Fruit fly (Drosophila melanogaster) whole organism, adult: ENCODE results near the gene cue.
A peak's percentile ranks its signal among the peaks of the same experiment; 100 is the strongest.

Experiments
- CG11617 ChIP-seq: fragments of 200-800 bp; sonication (Bioruptor generic); optimal IDR thresholded peaks from 2 replicates; lab custom pipeline; 2017; ENCODE audit warnings: mild to moderate bottlenecking, missing biosample characterization, missing genetic modification reagents, missing genetic modification characterization
- CG12768 ChIP-seq: fragments of 200-800 bp; sonication (Bioruptor generic); optimal IDR thresholded peaks from 2 replicates; lab custom pipeline; 2017; ENCODE audit warnings: missing biosample characterization, missing genetic modification characterization, mild to moderate bottlenecking, moderate library complexity, missing genetic modification reagents
- CG14711 ChIP-seq: fragments of 200-800 bp; sonication (Bioruptor generic); optimal IDR thresholded peaks from 2 replicates; lab custom pipeline; 2018; ENCODE audit warnings: missing biosample characterization, mild to moderate bottlenecking, missing genetic modification characterization, moderate library complexity
- CG1620 ChIP-seq: fragments of 200-800 bp; sonication (Bioruptor generic); optimal IDR thresholded peaks from 2 replicates; lab custom pipeline; 2016; ENCODE audit warnings: missing biosample characterization, missing genetic modification characterization
- CG33017 ChIP-seq: fragments of 200-800 bp; sonication (Bioruptor generic); optimal IDR thresholded peaks from 2 replicates; lab custom pipeline; 2018; ENCODE audit warnings: missing biosample characterization, mild to moderate bottlenecking, missing genetic modification characterization, moderate library complexity
- CG5204 ChIP-seq: fragments of 200-800 bp; sonication (Bioruptor generic); optimal IDR thresholded peaks from 2 replicates; lab custom pipeline; 2016; ENCODE audit warnings: missing biosample characterization, missing genetic modification characterization
- CG7045 ChIP-seq: fragments of 200-800 bp; sonication (Bioruptor generic); optimal IDR thresholded peaks from 2 replicates; lab custom pipeline; 2017; ENCODE audit warnings: missing biosample characterization, mild to moderate bottlenecking, missing genetic modification characterization
- CG7101 ChIP-seq: fragments of 200-800 bp; sonication (Bioruptor generic); optimal IDR thresholded peaks from 2 replicates; lab custom pipeline; 2018; ENCODE audit warnings: missing biosample characterization, mild to moderate bottlenecking, missing genetic modification characterization, moderate library complexity
- Clk ChIP-seq: fragments of 200-800 bp; sonication (Bioruptor generic); optimal IDR thresholded peaks from 2 replicates; lab custom pipeline; 2017; ENCODE audit warnings: missing biosample characterization, missing genetic modification characterization
- Crg-1 ChIP-seq: fragments of 200-800 bp; sonication (Bioruptor generic); optimal IDR thresholded peaks from 2 replicates; lab custom pipeline; 2016; ENCODE audit warnings: missing biosample characterization, missing genetic modification characterization
- Hr96 ChIP-seq: fragments of 200-800 bp; sonication (Bioruptor generic); optimal IDR thresholded peaks from 2 replicates; lab custom pipeline; 2016; ENCODE audit warnings: missing biosample characterization, missing genetic modification characterization
- Mnt ChIP-seq: fragments of 200-800 bp; sonication (Bioruptor generic); optimal IDR thresholded peaks from 2 replicates; lab custom pipeline; 2016; ENCODE audit warnings: missing biosample characterization, mild to moderate bottlenecking, missing genetic modification characterization
- bab1 ChIP-seq: fragments of 200-800 bp; sonication (Bioruptor generic); optimal IDR thresholded peaks from 3 replicates; lab custom pipeline; 2019; ENCODE audit warnings: missing biosample characterization, mild to moderate bottlenecking, missing genetic modification characterization, moderate library complexity
- cic ChIP-seq: fragments of 200-800 bp; sonication (Bioruptor generic); optimal IDR thresholded peaks from 2 replicates; lab custom pipeline; 2017; ENCODE audit warnings: missing biosample characterization, mild to moderate bottlenecking, missing genetic modification characterization, moderate library complexity
- cnc ChIP-seq, 2 experiments: fragments of >200 bp; optimal IDR thresholded peaks; 2 replicates each; lab custom pipeline; 2017
- kay ChIP-seq: fragments of 200-800 bp; sonication (Bioruptor generic); peaks from one replicate; lab custom pipeline; 2016; ENCODE audit warnings: missing biosample characterization, missing genetic modification characterization, borderline replicate concordance
- ovo ChIP-seq: fragments of 200-800 bp; sonication (Bioruptor generic); optimal IDR thresholded peaks from 2 replicates; lab custom pipeline; 2016; ENCODE audit warnings: missing biosample characterization, missing genetic modification characterization
- pad ChIP-seq: fragments of 200-800 bp; sonication (Bioruptor generic); optimal IDR thresholded peaks from 3 replicates; lab custom pipeline; 2017; ENCODE audit warnings: missing biosample characterization, missing genetic modification characterization, mild to moderate bottlenecking, moderate library complexity, missing genetic modification reagents
- tj ChIP-seq: fragments of 200-800 bp; sonication (Bioruptor generic); optimal IDR thresholded peaks from 3 replicates; lab custom pipeline; 2017; ENCODE audit warnings: missing biosample characterization, mild to moderate bottlenecking, missing genetic modification characterization, moderate library complexity
- toe ChIP-seq: fragments of 200-800 bp; sonication (Bioruptor generic); optimal IDR thresholded peaks from 2 replicates; lab custom pipeline; 2016; ENCODE audit warnings: missing biosample characterization, missing genetic modification characterization

Gene cue

DNA sequence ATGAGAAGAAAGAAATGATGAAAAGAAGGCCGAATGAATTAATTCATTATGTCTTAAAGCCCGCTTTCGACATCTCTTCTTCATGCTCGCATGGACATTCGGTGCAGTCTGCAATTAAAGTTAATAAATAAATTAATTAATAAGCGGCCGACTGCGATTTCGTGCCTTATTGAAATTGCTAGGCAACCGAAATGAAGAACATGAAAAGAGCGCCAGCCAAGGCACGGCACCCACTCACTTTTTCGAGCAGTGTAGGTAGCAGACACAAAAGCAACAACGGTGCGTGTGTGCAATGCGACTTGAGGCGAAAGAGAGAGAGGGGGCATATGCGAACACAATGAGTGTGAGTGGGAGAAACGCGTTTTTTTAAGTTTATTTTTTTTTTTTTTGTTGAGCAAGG lies 52.6 kb downstream of the cue start:
- no peak for TF ChIP-seq Crg-1 (GFP tag; lab: Kevin White, UChicago)
- no peak for TF ChIP-seq cnc (optimal IDR thresholded peaks at IDR 0.05; lab: Kevin White, UChicago)
- no peak for TF ChIP-seq CG7101 (tag; lab: Kevin White, UChicago)
- TF ChIP-seq bab1 (GFP tag; lab: Kevin White, UChicago): no peak
- TF ChIP-seq toe (GFP tag; lab: Kevin White, UChicago): no peak
- no peak for TF ChIP-seq CG7045 (GFP tag; lab: Kevin White, UChicago)
- no peak for TF ChIP-seq CG1620 (GFP tag; lab: Kevin White, UChicago)
- TF ChIP-seq ovo: no peak
- no peak for TF ChIP-seq Hr96
- no peak for TF ChIP-seq CG5204 (GFP tag; lab: Kevin White, UChicago)
- TF ChIP-seq tj (GFP tag; lab: Kevin White, UChicago): no peak
- TF ChIP-seq kay (GFP tag; lab: Kevin White, UChicago): no peak
- TF ChIP-seq CG11617 (GFP tag; lab: Kevin White, UChicago): no peak
- no peak for TF ChIP-seq CG12768 (GFP tag; lab: Kevin White, UChicago)
- no peak for TF ChIP-seq Mnt (GFP tag; lab: Kevin White, UChicago)
- no peak for TF ChIP-seq CG14711 (tag; lab: Kevin White, UChicago)
- no peak for TF ChIP-seq pad (GFP tag; lab: Kevin White, UChicago)
- no peak for TF ChIP-seq cic (GFP tag; lab: Kevin White, UChicago)
- TF ChIP-seq Clk: no peak
- no peak for TF ChIP-seq CG33017

dm6 chr3L:1463547-1463946 lies 53.5 kb downstream of the cue start, which contains the start of gene rho:
Gene rho (plus strand): TSS chr3L:1463811.
- TF ChIP-seq CG11617 (GFP tag; lab: Kevin White, UChicago): no peak
- peak; percentile 23 for TF ChIP-seq Mnt (GFP tag; lab: Kevin White, UChicago)
- no peak for TF ChIP-seq toe (GFP tag; lab: Kevin White, UChicago)
- peak; percentile 36 for TF ChIP-seq bab1 (GFP tag; lab: Kevin White, UChicago)
- no peak for TF ChIP-seq cnc (optimal IDR thresholded peaks at IDR 0.05; lab: Kevin White, UChicago)

DNA sequence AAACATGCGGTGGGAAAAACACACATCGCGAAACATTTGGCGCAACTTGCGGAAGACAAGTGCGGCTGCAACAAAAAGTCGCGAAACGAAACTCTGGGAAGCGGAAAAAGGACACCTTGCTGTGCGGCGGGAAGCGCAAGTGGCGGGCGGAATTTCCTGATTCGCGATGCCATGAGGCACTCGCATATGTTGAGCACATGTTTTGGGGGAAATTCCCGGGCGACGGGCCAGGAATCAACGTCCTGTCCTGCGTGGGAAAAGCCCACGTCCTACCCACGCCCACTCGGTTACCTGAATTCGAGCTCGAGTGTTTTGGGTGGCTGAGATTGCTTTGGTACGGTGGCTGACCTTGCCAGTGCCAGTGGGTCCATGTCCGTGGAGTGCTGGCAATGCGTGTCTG lies 55.2 kb downstream of the cue start:
- TF ChIP-seq ovo: no peak
- no peak for TF ChIP-seq CG5204 (GFP tag; lab: Kevin White, UChicago)
- TF ChIP-seq CG14711 (tag; lab: Kevin White, UChicago): no peak
- no peak for TF ChIP-seq cnc (optimal IDR thresholded peaks at IDR 0.05; lab: Kevin White, UChicago)
- no peak for TF ChIP-seq CG1620 (GFP tag; lab: Kevin White, UChicago)
- no peak for TF ChIP-seq CG7101 (tag; lab: Kevin White, UChicago)

- no peak for TF ChIP-seq CG7045 (GFP tag; lab: Kevin White, UChicago)
- TF ChIP-seq toe (GFP tag; lab: Kevin White, UChicago): no peak
- no peak for TF ChIP-seq CG33017
- TF ChIP-seq Clk: no peak
- no peak for TF ChIP-seq cic (GFP tag; lab: Kevin White, UChicago)
- no peak for TF ChIP-seq Mnt (GFP tag; lab: Kevin White, UChicago)
- no peak for TF ChIP-seq CG12768 (GFP tag; lab: Kevin White, UChicago)
- no peak for TF ChIP-seq cnc (optimal IDR thresholded peaks at IDR 0.05; lab: Kevin White, UChicago)
- TF ChIP-seq bab1 (GFP tag; lab: Kevin White, UChicago): no peak
- no peak for TF ChIP-seq CG11617 (GFP tag; lab: Kevin White, UChicago)
- TF ChIP-seq CG7101 (tag; lab: Kevin White, UChicago): no peak
- TF ChIP-seq ovo: no peak
- TF ChIP-seq pad (GFP tag; lab: Kevin White, UChicago): no peak
- no peak for TF ChIP-seq CG1620 (GFP tag; lab: Kevin White, UChicago)
- no peak for TF ChIP-seq CG5204 (GFP tag; lab: Kevin White, UChicago)
Measured at dm6 chr3L:1457998-1458728, 58.9 kb downstream of the cue start.

dm6 chr3L:1457281-1457680 lies 59.8 kb downstream of the cue start:
- TF ChIP-seq CG5204 (GFP tag; lab: Kevin White, UChicago) (no peak), CG7045 (GFP tag; lab: Kevin White, UChicago) (no peak), tj (GFP tag; lab: Kevin White, UChicago) (peak; percentile 59), pad (GFP tag; lab: Kevin White, UChicago) (no peak)
